Fruit fly (Drosophila melanogaster) whole organism, embryonic: ENCODE measurements around the gene Ifrd1.
A peak's percentile ranks its signal among the peaks of the same experiment; 100 is the strongest.

Experiments used
- CG10366 ChIP-seq: fragments of 200-800 bp; sonication (Bioruptor generic); IDR thresholded peaks from 2 replicates; pipeline ENCODE4 v1.3.6; 2022; ENCODE audit warnings: missing biosample characterization, missing genetic modification characterization
- CG10543 ChIP-seq: fragments of 200-800 bp; sonication (Bioruptor generic); optimal IDR thresholded peaks from 3 replicates; lab custom pipeline; 2017; ENCODE audit warnings: missing biosample characterization, mild to moderate bottlenecking, missing genetic modification characterization, moderate library complexity
- CG13424 ChIP-seq: fragments of 200-800 bp; sonication (Bioruptor generic); optimal IDR thresholded peaks from 2 replicates; lab custom pipeline; 2019; ENCODE audit warnings: missing biosample characterization, mild to moderate bottlenecking, missing genetic modification characterization, moderate library complexity
- CG1647 ChIP-seq: fragments of 200-800 bp; sonication (Bioruptor generic); optimal IDR thresholded peaks from 3 replicates; lab custom pipeline; 2016; ENCODE audit warnings: missing biosample characterization, missing genetic modification characterization
- CG17568 ChIP-seq: fragments of 200-800 bp; sonication (Bioruptor generic); optimal IDR thresholded peaks from 2 replicates; lab custom pipeline; 2018; ENCODE audit warnings: missing biosample characterization, mild to moderate bottlenecking, missing genetic modification characterization, moderate library complexity
- CG1832 ChIP-seq: fragments of 200-800 bp; sonication (Bioruptor generic); optimal IDR thresholded peaks from 2 replicates; lab custom pipeline; 2017; ENCODE audit warnings: missing biosample characterization, mild to moderate bottlenecking, missing genetic modification characterization, inconsistent platforms
- CG2875 ChIP-seq: fragments of 200-800 bp; sonication (Bioruptor generic); optimal IDR thresholded peaks from 2 replicates; lab custom pipeline; 2017; ENCODE audit warnings: missing biosample characterization, mild to moderate bottlenecking, missing genetic modification characterization, missing genetic modification reagents
- CG32532 ChIP-seq: fragments of 200-800 bp; sonication (Bioruptor generic); IDR thresholded peaks from 2 replicates; pipeline ENCODE4 v1.3.6; 2022; ENCODE audit warnings: missing biosample characterization, missing genetic modification characterization
- CG3838 ChIP-seq: fragments of 200-800 bp; sonication (Bioruptor generic); optimal IDR thresholded peaks from 3 replicates; lab custom pipeline; 2016; ENCODE audit warnings: missing biosample characterization, missing genetic modification characterization
- CG5180 ChIP-seq: fragments of 200-800 bp; sonication (Bioruptor generic); optimal IDR thresholded peaks from 3 replicates; lab custom pipeline; 2017; ENCODE audit warnings: missing biosample characterization, missing genetic modification characterization, mild to moderate bottlenecking, moderate library complexity, missing genetic modification reagents
- CG6765 ChIP-seq: fragments of 200-800 bp; sonication (Bioruptor generic); optimal IDR thresholded peaks from 3 replicates; lab custom pipeline; 2017; ENCODE audit warnings: missing biosample characterization, mild to moderate bottlenecking, missing genetic modification characterization
- CG7271 ChIP-seq: fragments of 200-800 bp; sonication (Bioruptor generic); optimal IDR thresholded peaks from 2 replicates; lab custom pipeline; 2018; ENCODE audit warnings: missing biosample characterization, mild to moderate bottlenecking, missing genetic modification characterization, moderate library complexity
- CG7987 ChIP-seq: fragments of 200-800 bp; sonication (Bioruptor generic); optimal IDR thresholded peaks from 2 replicates; lab custom pipeline; 2018; ENCODE audit warnings: missing biosample characterization, mild to moderate bottlenecking, missing genetic modification characterization, moderate library complexity
- CG8281 ChIP-seq: fragments of 200-800 bp; sonication (Bioruptor generic); optimal IDR thresholded peaks from 2 replicates; lab custom pipeline; 2018; ENCODE audit warnings: missing biosample characterization, mild to moderate bottlenecking, missing genetic modification characterization, moderate library complexity
- Camta ChIP-seq: fragments of 200-800 bp; sonication (Bioruptor generic); optimal IDR thresholded peaks from 2 replicates; lab custom pipeline; 2016; ENCODE audit warnings: missing biosample characterization, missing genetic modification characterization
- CrebB ChIP-seq: fragments of 200-800 bp; sonication (Bioruptor generic); optimal IDR thresholded peaks from 3 replicates; lab custom pipeline; 2018; ENCODE audit warnings: missing biosample characterization, mild to moderate bottlenecking, missing genetic modification characterization
- Doc3 ChIP-seq: fragments of 200-800 bp; sonication (Bioruptor generic); IDR thresholded peaks from 3 replicates; pipeline ENCODE4 v1.3.6; 2022; ENCODE audit warnings: missing biosample characterization, missing genetic modification characterization; ENCODE audit not compliant: partially characterized antibody
- HLH54F ChIP-seq: fragments of 200-800 bp; sonication (Bioruptor generic); optimal IDR thresholded peaks from 3 replicates; lab custom pipeline; 2016; ENCODE audit warnings: missing biosample characterization, missing genetic modification characterization
- Hr78 ChIP-seq, 2 experiments: fragments of 200-800 bp in 1 of 2; fragments of >200 bp in 1 of 2; sonication (Bioruptor generic) in 1 of 2; optimal IDR thresholded peaks; 2 replicates each; lab custom pipeline; 2017 to 2019; ENCODE audit warnings: missing biosample characterization in 2 of 2, missing genetic modification characterization in 2 of 2, mild to moderate bottlenecking in 1 of 2, moderate library complexity in 1 of 2
- Lhr ChIP-seq: fragments of 200-800 bp; sonication (Bioruptor generic); optimal IDR thresholded peaks from 3 replicates; lab custom pipeline; 2017; ENCODE audit warnings: mild to moderate bottlenecking, missing biosample characterization, missing genetic modification reagents, missing genetic modification characterization
- Mrtf ChIP-seq: fragments of 200-800 bp; sonication (Bioruptor generic); IDR thresholded peaks from 3 replicates; pipeline ENCODE4 v1.3.6; 2022; ENCODE audit warnings: missing biosample characterization, missing genetic modification characterization
- Ptx1 ChIP-seq: fragments of 200-800 bp; sonication (Bioruptor generic); IDR thresholded peaks from 2 replicates; pipeline ENCODE4 v1.3.6; 2022; ENCODE audit warnings: missing biosample characterization, missing genetic modification characterization
- Trl ChIP-seq, 3 experiments: fragments of >200 bp in 2 of 3; fragments of 200-800 bp in 1 of 3; sonication (Bioruptor generic) in 1 of 3; optimal IDR thresholded peaks; 2 replicates in 1 of 3; 3 replicates in 2 of 3; lab custom pipeline; 2016 to 2017; ENCODE audit warnings: missing biosample characterization in 1 of 3, missing genetic modification characterization in 1 of 3
- ase ChIP-seq: fragments of 200-800 bp; sonication (Bioruptor generic); IDR thresholded peaks from 3 replicates; pipeline ENCODE4 v1.3.6; 2022; ENCODE audit warnings: missing biosample characterization, missing genetic modification characterization
- ash1 ChIP-seq: fragments of 200-800 bp; sonication (Bioruptor generic); optimal IDR thresholded peaks from 2 replicates; lab custom pipeline; 2018; ENCODE audit warnings: missing biosample characterization, mild to moderate bottlenecking, missing genetic modification characterization
- bbx ChIP-seq: fragments of 200-800 bp; sonication (Bioruptor generic); IDR thresholded peaks from 2 replicates; pipeline ENCODE4 v1.3.6; 2022; ENCODE audit warnings: missing biosample characterization, missing genetic modification characterization; ENCODE audit not compliant: partially characterized antibody
- caup ChIP-seq: fragments of 200-800 bp; sonication (Bioruptor generic); optimal IDR thresholded peaks from 3 replicates; lab custom pipeline; 2017; ENCODE audit warnings: missing biosample characterization, mild to moderate bottlenecking, missing genetic modification characterization, moderate library complexity; ENCODE audit not compliant: severe bottlenecking
- chif ChIP-seq, 2 experiments: fragments of 200-800 bp; sonication (Bioruptor generic); optimal IDR thresholded peaks; 3 replicates each; lab custom pipeline; 2016; ENCODE audit warnings: missing biosample characterization in 2 of 2, missing genetic modification characterization in 2 of 2
- crol ChIP-seq: fragments of 200-800 bp; sonication (Bioruptor generic); IDR thresholded peaks from 2 replicates; pipeline ENCODE4 v1.3.6; 2022; ENCODE audit warnings: missing biosample characterization, missing genetic modification characterization
- cwo ChIP-seq: fragments of 200-800 bp; sonication (Bioruptor generic); optimal IDR thresholded peaks from 3 replicates; lab custom pipeline; 2017; ENCODE audit warnings: missing biosample characterization, missing genetic modification characterization, mild to moderate bottlenecking, moderate library complexity, missing genetic modification reagents
- disco-r ChIP-seq: fragments of 200-800 bp; sonication (Bioruptor generic); optimal IDR thresholded peaks from 2 replicates; lab custom pipeline; 2016; ENCODE audit warnings: missing biosample characterization, missing genetic modification characterization
- esg ChIP-seq: fragments of 200-800 bp; sonication (Bioruptor generic); conservative IDR thresholded peaks from 2 replicates; pipeline ENCODE4 v1.3.6; 2022; ENCODE audit warnings: missing biosample characterization, missing genetic modification characterization
- fd64A ChIP-seq: fragments of 200-800 bp; sonication (Bioruptor generic); optimal IDR thresholded peaks from 3 replicates; lab custom pipeline; 2018; ENCODE audit warnings: missing biosample characterization, mild to moderate bottlenecking, missing genetic modification characterization
- gem ChIP-seq: fragments of 200-800 bp; sonication (Bioruptor generic); optimal IDR thresholded peaks from 2 replicates; lab custom pipeline; 2019; ENCODE audit warnings: missing biosample characterization, mild to moderate bottlenecking, missing genetic modification characterization, moderate library complexity
- hkb ChIP-seq, 2 experiments: fragments of 200-800 bp in 1 of 2; fragments of >200 bp in 1 of 2; sonication (Bioruptor generic) in 1 of 2; IDR thresholded peaks in 1 of 2; optimal IDR thresholded peaks in 1 of 2; 2 replicates each; pipeline versions ENCODE4 v1.3.6 to Lab custom; 2017 to 2022; ENCODE audit warnings: missing biosample characterization in 1 of 2, missing genetic modification characterization in 1 of 2
- hth ChIP-seq: fragments of >200 bp; optimal IDR thresholded peaks from 2 replicates; lab custom pipeline; 2017; ENCODE audit warnings: inconsistent platforms
- kah ChIP-seq: fragments of 200-800 bp; sonication (Bioruptor generic); optimal IDR thresholded peaks from 2 replicates; lab custom pipeline; 2018; ENCODE audit warnings: missing biosample characterization, mild to moderate bottlenecking, missing genetic modification characterization
- knrl ChIP-seq: fragments of 200-800 bp; sonication (Bioruptor generic); IDR thresholded peaks from 3 replicates; pipeline ENCODE4 v1.3.6; 2022; ENCODE audit warnings: missing biosample characterization, missing genetic modification characterization; ENCODE audit not compliant: partially characterized antibody
- lmd ChIP-seq: fragments of 200-800 bp; sonication (Bioruptor generic); IDR thresholded peaks from 2 replicates; pipeline ENCODE4 v1.3.6; 2022; ENCODE audit warnings: missing biosample characterization, missing genetic modification characterization
- luna ChIP-seq: fragments of 200-800 bp; sonication (Bioruptor generic); optimal IDR thresholded peaks from 2 replicates; lab custom pipeline; 2016; ENCODE audit warnings: missing biosample characterization, missing genetic modification characterization
- nau ChIP-seq: fragments of 200-800 bp; sonication (Bioruptor generic); optimal IDR thresholded peaks from 3 replicates; lab custom pipeline; 2017; ENCODE audit warnings: missing biosample characterization, mild to moderate bottlenecking, missing genetic modification characterization, missing genetic modification reagents
- ro ChIP-seq: fragments of 200-800 bp; sonication (Bioruptor generic); IDR thresholded peaks from 2 replicates; pipeline ENCODE4 v1.3.6; 2022; ENCODE audit warnings: missing biosample characterization, missing genetic modification characterization
- schlank ChIP-seq: fragments of 200-800 bp; sonication (Bioruptor generic); optimal IDR thresholded peaks from 2 replicates; lab custom pipeline; 2018; ENCODE audit warnings: missing biosample characterization, mild to moderate bottlenecking, missing genetic modification characterization
- scrt ChIP-seq: fragments of 200-800 bp; sonication (Bioruptor generic); optimal IDR thresholded peaks from 2 replicates; lab custom pipeline; 2018; ENCODE audit warnings: missing biosample characterization, mild to moderate bottlenecking, missing genetic modification characterization, moderate library complexity
- sens-2 ChIP-seq: fragments of 200-800 bp; sonication (Bioruptor generic); IDR thresholded peaks from 2 replicates; pipeline ENCODE4 v1.3.6; 2022; ENCODE audit warnings: missing biosample characterization, missing genetic modification characterization
- sob ChIP-seq: fragments of 200-800 bp; sonication (Bioruptor generic); IDR thresholded peaks from 2 replicates; pipeline ENCODE4 v1.3.6; 2022; ENCODE audit warnings: missing biosample characterization, missing genetic modification characterization
- tll ChIP-seq, 2 experiments: fragments of 200-800 bp in 1 of 2; fragments of >200 bp in 1 of 2; sonication (Bioruptor generic) in 1 of 2; optimal IDR thresholded peaks; 2 replicates each; lab custom pipeline; 2017 to 2019; ENCODE audit warnings: missing biosample characterization in 2 of 2, missing genetic modification characterization in 2 of 2, mild to moderate bottlenecking in 1 of 2, moderate library complexity in 1 of 2
- toy ChIP-seq: fragments of 200-800 bp; sonication (Bioruptor generic); IDR thresholded peaks from 2 replicates; pipeline ENCODE4 v1.3.6; 2022; ENCODE audit warnings: missing biosample characterization, missing genetic modification characterization
- vnd ChIP-seq: fragments of 200-800 bp; sonication (Bioruptor generic); IDR thresholded peaks from 3 replicates; pipeline ENCODE4 v1.3.6; 2022; ENCODE audit warnings: missing biosample characterization, missing genetic modification characterization; ENCODE audit not compliant: partially characterized antibody

The Ifrd1 gene

dm6 chr2L:2864601-2865000 is 9.7 kb downstream of the Ifrd1 start (continued):
- TF ChIP-seq Hr78 (GFP tag; optimal IDR thresholded peaks at IDR 0.05; lab: Kevin White, UChicago) (peak in 1 of 2 experiments; percentile 52), esg (GFP tag; lab: Robert Waterston, UW) (no peak), Trl (optimal IDR thresholded peaks at IDR 0.05; lab: Kevin White, UChicago) (no peak), Trl (GFP tag; optimal IDR thresholded peaks at IDR 0.05; lab: Kevin White, UChicago) (no peak), disco-r (GFP tag; lab: Kevin White, UChicago) (peak; percentile 2), Ptx1 (GFP tag; lab: Robert Waterston, UW) (no peak), HLH54F (GFP tag; lab: Kevin White, UChicago) (no peak), gem (tag; lab: Kevin White, UChicago) (no peak), scrt (GFP tag; lab: Kevin White, UChicago) (no peak), hth (lab: Kevin White, UChicago) (no peak), ase (GFP tag; lab: Robert Waterston, UW) (no peak), CG3838 (no peak), Mrtf (GFP tag; lab: Robert Waterston, UW) (no peak), lmd (GFP tag; lab: Robert Waterston, UW) (no peak), Doc3 (no peak), CG32532 (GFP tag; lab: Robert Waterston, UW) (no peak), knrl (no peak), CG17568 (GFP tag; lab: Kevin White, UChicago) (peak; percentile 62), nau (GFP tag; lab: Kevin White, UChicago) (peak; percentile 13), CG10366 (GFP tag; lab: Robert Waterston, UW) (no peak), Camta (GFP tag; lab: Kevin White, UChicago) (no peak), ro (GFP tag; lab: Robert Waterston, UW) (no peak), crol (GFP tag; lab: Robert Waterston, UW) (no peak), sob (GFP tag; lab: Robert Waterston, UW) (0 out of 2 replicates have a peak, but pooled peaks have one; percentile 5), CG13424 (tag; lab: Kevin White, UChicago) (peak; percentile 17), vnd (GFP tag; lab: Robert Waterston, UW) (no peak), CG6765 (GFP tag; lab: Kevin White, UChicago) (no peak), tll (GFP tag; optimal IDR thresholded peaks at IDR 0.05; lab: Kevin White, UChicago) (no peak), ash1 (GFP tag; lab: Kevin White, UChicago) (no peak), CG1832 (GFP tag; lab: Kevin White, UChicago) (no peak), CG10543 (GFP tag; lab: Kevin White, UChicago) (no peak), CG2875 (GFP tag; lab: Kevin White, UChicago) (peak; percentile 36), CG7987 (GFP tag; lab: Kevin White, UChicago) (peak; percentile 57), Lhr (GFP tag; lab: Kevin White, UChicago) (no peak), chif (GFP tag; optimal IDR thresholded peaks at IDR 0.05; lab: Kevin White, UChicago) (no peak), CG1647 (GFP tag; lab: Kevin White, UChicago) (no peak), fd64A (peak; percentile 50), kah (GFP tag; lab: Kevin White, UChicago) (no peak), sens-2 (GFP tag; lab: Robert Waterston, UW) (no peak), CrebB (peak; percentile 9), caup (GFP tag; lab: Kevin White, UChicago) (peak; percentile 49), schlank (tag; lab: Kevin White, UChicago) (no peak), cwo (GFP tag; lab: Kevin White, UChicago) (no peak), luna (GFP tag; lab: Kevin White, UChicago) (no peak), toy (no peak), CG7271 (tag; lab: Kevin White, UChicago) (no peak), CG5180 (GFP tag; lab: Kevin White, UChicago) (peak; percentile 25), hkb (optimal IDR thresholded peaks at IDR 0.05; lab: Kevin White, UChicago) (no peak), hkb (GFP tag; IDR thresholded peaks at IDR 0.05; lab: Robert Waterston, UW) (peak; percentile 50), bbx (GFP tag; lab: Robert Waterston, UW) (no peak), CG8281 (tag; lab: Kevin White, UChicago) (no peak)
